Fruit fly (Drosophila melanogaster) whole organism, embryonic: ENCODE data around the gene CecA1.

Source experiments
- CG8388 ChIP-seq: fragments of 200-800 bp; sonication (Bioruptor generic); optimal IDR thresholded peaks from 2 replicates; lab custom pipeline; 2019; ENCODE audit warnings: missing biosample characterization, mild to moderate bottlenecking, missing genetic modification characterization, moderate library complexity
- Spps ChIP-seq: fragments of 200-800 bp; sonication (Bioruptor generic); optimal IDR thresholded peaks from 2 replicates; lab custom pipeline; 2018; ENCODE audit warnings: missing biosample characterization, mild to moderate bottlenecking, missing genetic modification characterization
- dmrt11E ChIP-seq: fragments of 200-800 bp; sonication (Bioruptor generic); optimal IDR thresholded peaks from 3 replicates; lab custom pipeline; 2018; ENCODE audit warnings: missing biosample characterization, mild to moderate bottlenecking, missing genetic modification characterization, moderate library complexity

DNA sequence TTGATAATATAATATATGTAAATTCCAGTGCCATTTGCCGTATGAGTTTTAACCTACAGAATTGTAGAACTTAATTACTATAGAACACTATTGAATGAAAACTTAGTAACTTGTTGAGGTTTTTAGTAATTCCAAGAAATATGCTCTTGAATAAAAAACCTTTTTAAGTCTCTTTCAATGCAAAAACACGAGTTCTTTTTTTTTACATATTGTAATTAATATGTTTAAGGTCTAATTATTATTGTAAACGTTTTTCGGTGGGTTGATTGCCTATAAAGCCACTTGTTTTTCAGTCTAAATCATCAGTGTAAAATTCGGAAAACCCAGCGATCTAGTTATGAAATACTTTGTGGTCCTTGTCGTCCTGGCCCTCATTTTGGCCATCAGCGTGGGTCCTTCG, 1.0 kb upstream of the CecA1 start, which contains the start of gene Anp:
- TF ChIP-seq Spps (tag; lab: Kevin White, UChicago), result no peak
- no peak for TF ChIP-seq dmrt11E (tag; lab: Kevin White, UChicago)
- no peak for TF ChIP-seq CG8388
